Fruit fly (Drosophila melanogaster) whole organism, embryonic: ENCODE measurements around the gene Cht6.

ENCODE experiments used
- Abd-B ChIP-seq: fragments of 200-800 bp; sonication (Bioruptor generic); optimal IDR thresholded peaks from 2 replicates; lab custom pipeline; 2018; ENCODE audit warnings: missing biosample characterization, mild to moderate bottlenecking, missing genetic modification characterization, moderate library complexity
- Adf1 ChIP-seq: fragments of 200-800 bp; sonication (Bioruptor generic); IDR thresholded peaks from 2 replicates; pipeline ENCODE4 v1.3.6; 2022; ENCODE audit warnings: missing biosample characterization, missing genetic modification characterization
- B-H2 ChIP-seq: fragments of 200-800 bp; sonication (Bioruptor generic); optimal IDR thresholded peaks from 2 replicates; lab custom pipeline; 2018; ENCODE audit warnings: missing biosample characterization, mild to moderate bottlenecking, missing genetic modification characterization
- BEAF-32 ChIP-seq: fragments of 200-800 bp; sonication (Bioruptor generic); optimal IDR thresholded peaks from 3 replicates; lab custom pipeline; 2017; ENCODE audit warnings: missing biosample characterization, missing genetic modification characterization, mild to moderate bottlenecking, moderate library complexity, missing genetic modification reagents
- CG11723 ChIP-seq: fragments of 200-800 bp; sonication (Bioruptor generic); optimal IDR thresholded peaks from 2 replicates; lab custom pipeline; 2017; ENCODE audit warnings: missing biosample characterization, mild to moderate bottlenecking, missing genetic modification characterization
- CG1233 ChIP-seq: fragments of 200-800 bp; sonication (Bioruptor generic); optimal IDR thresholded peaks from 4 replicates; lab custom pipeline; 2018; ENCODE audit warnings: missing biosample characterization, mild to moderate bottlenecking, missing genetic modification characterization
- CG12942 ChIP-seq: fragments of 200-800 bp; sonication (Bioruptor generic); optimal IDR thresholded peaks from 3 replicates; lab custom pipeline; 2016; ENCODE audit warnings: missing biosample characterization, missing genetic modification characterization
- CG13287 ChIP-seq: fragments of 200-800 bp; sonication (Bioruptor generic); IDR thresholded peaks from 2 replicates; pipeline ENCODE4 v1.3.6; 2022; ENCODE audit warnings: missing biosample characterization, missing genetic modification characterization; ENCODE audit not compliant: partially characterized antibody
- CG13775 ChIP-seq: fragments of 200-800 bp; sonication (Bioruptor generic); optimal IDR thresholded peaks from 3 replicates; lab custom pipeline; 2017; ENCODE audit warnings: missing biosample characterization, mild to moderate bottlenecking, missing genetic modification characterization
- CG13894 ChIP-seq: fragments of 200-800 bp; sonication (Bioruptor generic); optimal IDR thresholded peaks from 3 replicates; lab custom pipeline; 2018; ENCODE audit warnings: missing biosample characterization, mild to moderate bottlenecking, missing genetic modification characterization, moderate library complexity
- CG15073 ChIP-seq: fragments of 200-800 bp; sonication (Bioruptor generic); optimal IDR thresholded peaks from 2 replicates; lab custom pipeline; 2016; ENCODE audit warnings: missing biosample characterization, missing genetic modification characterization
- CG16863 ChIP-seq: fragments of 200-800 bp; sonication (Bioruptor generic); optimal IDR thresholded peaks from 3 replicates; lab custom pipeline; 2016; ENCODE audit warnings: missing biosample characterization, missing genetic modification characterization
- CG17359 ChIP-seq: fragments of 200-800 bp; sonication (Bioruptor generic); optimal IDR thresholded peaks from 3 replicates; lab custom pipeline; 2018; ENCODE audit warnings: missing biosample characterization, mild to moderate bottlenecking, missing genetic modification characterization, moderate library complexity
- CG17829 ChIP-seq: fragments of 200-800 bp; optimal IDR thresholded peaks from 2 replicates; lab custom pipeline; 2019; ENCODE audit warnings: missing biosample characterization, mild to moderate bottlenecking, missing genetic modification characterization, moderate library complexity
- CG18619 ChIP-seq: fragments of 200-800 bp; sonication (Bioruptor generic); optimal IDR thresholded peaks from 3 replicates; lab custom pipeline; 2017; ENCODE audit warnings: missing biosample characterization, mild to moderate bottlenecking, missing genetic modification characterization
- CG2116 ChIP-seq: fragments of 200-800 bp; sonication (Bioruptor generic); optimal IDR thresholded peaks from 3 replicates; lab custom pipeline; 2018; ENCODE audit warnings: missing biosample characterization, mild to moderate bottlenecking, missing genetic modification characterization
- CG34376 ChIP-seq: fragments of 200-800 bp; sonication (Bioruptor generic); optimal IDR thresholded peaks from 2 replicates; lab custom pipeline; 2018; ENCODE audit warnings: missing biosample characterization, mild to moderate bottlenecking, missing genetic modification characterization
- CG3995 ChIP-seq: fragments of 200-800 bp; sonication (Bioruptor generic); optimal IDR thresholded peaks from 3 replicates; lab custom pipeline; 2016; ENCODE audit warnings: missing biosample characterization, missing genetic modification characterization
- CG42726 ChIP-seq: fragments of 200-800 bp; sonication (Bioruptor generic); IDR thresholded peaks from 2 replicates; pipeline ENCODE4 v1.3.6; 2022; ENCODE audit warnings: missing biosample characterization, missing genetic modification characterization; ENCODE audit not compliant: partially characterized antibody
- CG4707 ChIP-seq: fragments of 200-800 bp; sonication (Bioruptor generic); optimal IDR thresholded peaks from 2 replicates; lab custom pipeline; 2018; ENCODE audit warnings: missing biosample characterization, mild to moderate bottlenecking, missing genetic modification characterization, moderate library complexity
- CG6254 ChIP-seq: fragments of 200-800 bp; sonication (Bioruptor generic); optimal IDR thresholded peaks from 3 replicates; lab custom pipeline; 2017; ENCODE audit warnings: mild to moderate bottlenecking, missing biosample characterization, missing genetic modification reagents, missing genetic modification characterization
- CG8478 ChIP-seq: fragments of >200 bp; optimal IDR thresholded peaks from 2 replicates; lab custom pipeline; 2018
- D ChIP-seq, 2 experiments: fragments of 200-800 bp in 1 of 2; fragments of >200 bp in 1 of 2; sonication (Bioruptor generic) in 1 of 2; optimal IDR thresholded peaks; 2 replicates in 1 of 2; 3 replicates in 1 of 2; lab custom pipeline; 2017; ENCODE audit warnings: mild to moderate bottlenecking in 1 of 2, missing biosample characterization in 1 of 2, missing genetic modification characterization in 1 of 2, missing genetic modification reagents in 1 of 2
- E2f1 ChIP-seq: fragments of 200-800 bp; sonication (Bioruptor generic); IDR thresholded peaks from 2 replicates; pipeline ENCODE4 v1.3.6; 2022; ENCODE audit warnings: missing biosample characterization, missing genetic modification characterization
- ERR ChIP-seq: fragments of 200-800 bp; sonication (Bioruptor generic); optimal IDR thresholded peaks from 2 replicates; lab custom pipeline; 2016; ENCODE audit warnings: missing biosample characterization, missing genetic modification characterization
- GATAe ChIP-seq: fragments of 200-800 bp; sonication (Bioruptor generic); conservative IDR thresholded peaks from 2 replicates; pipeline ENCODE4 v1.3.6; 2022; ENCODE audit warnings: missing biosample characterization, missing genetic modification characterization
- HHEX ChIP-seq: fragments of 200-800 bp; sonication (Bioruptor generic); optimal IDR thresholded peaks from 3 replicates; lab custom pipeline; 2017; ENCODE audit warnings: missing biosample characterization, mild to moderate bottlenecking, missing genetic modification characterization, missing genetic modification reagents
- Hey ChIP-seq: fragments of 200-800 bp; sonication (Bioruptor generic); optimal IDR thresholded peaks from 3 replicates; lab custom pipeline; 2018; ENCODE audit warnings: missing biosample characterization, mild to moderate bottlenecking, missing genetic modification characterization
- Hr51 ChIP-seq, 2 experiments: fragments of 200-800 bp; sonication (Bioruptor generic); optimal IDR thresholded peaks; 2 replicates in 1 of 2; 3 replicates in 1 of 2; lab custom pipeline; 2016 to 2018; ENCODE audit warnings: missing biosample characterization in 2 of 2, missing genetic modification characterization in 2 of 2, mild to moderate bottlenecking in 1 of 2, moderate library complexity in 1 of 2
- Max ChIP-seq: fragments of 200-800 bp; sonication (Bioruptor generic); optimal IDR thresholded peaks from 2 replicates; lab custom pipeline; 2016; ENCODE audit warnings: missing biosample characterization, mild to moderate bottlenecking, missing genetic modification characterization
- Neu2 ChIP-seq: fragments of 200-800 bp; sonication (Bioruptor generic); optimal IDR thresholded peaks from 3 replicates; lab custom pipeline; 2016; ENCODE audit warnings: missing biosample characterization, missing genetic modification characterization, borderline replicate concordance
- Nf-YB ChIP-seq: fragments of 200-800 bp; sonication (Bioruptor generic); optimal IDR thresholded peaks from 3 replicates; lab custom pipeline; 2019; ENCODE audit warnings: missing biosample characterization, mild to moderate bottlenecking, missing genetic modification characterization, moderate library complexity
- Side ChIP-seq: fragments of 200-800 bp; sonication (Bioruptor generic); optimal IDR thresholded peaks from 2 replicates; lab custom pipeline; 2016; ENCODE audit warnings: missing biosample characterization, missing genetic modification characterization
- al ChIP-seq: fragments of 200-800 bp; sonication (Bioruptor generic); IDR thresholded peaks from 2 replicates; pipeline ENCODE4 v1.3.6; 2022; ENCODE audit warnings: missing biosample characterization, missing genetic modification characterization
- ap ChIP-seq: fragments of 200-800 bp; sonication (Bioruptor generic); IDR thresholded peaks from 2 replicates; pipeline ENCODE4 v1.3.6; 2022; ENCODE audit warnings: missing biosample characterization, missing genetic modification characterization
- bab2 ChIP-seq: fragments of 200-800 bp; sonication (Bioruptor generic); optimal IDR thresholded peaks from 2 replicates; lab custom pipeline; 2016; ENCODE audit warnings: missing biosample characterization, missing genetic modification characterization
- cad ChIP-seq: fragments of >200 bp; optimal IDR thresholded peaks from 2 replicates; lab custom pipeline; 2017; ENCODE audit warnings: missing biosample characterization, missing genetic modification characterization
- corto ChIP-seq: fragments of 200-800 bp; sonication (Bioruptor generic); optimal IDR thresholded peaks from 2 replicates; lab custom pipeline; 2016; ENCODE audit warnings: missing biosample characterization, mild to moderate bottlenecking, missing genetic modification characterization, moderate library complexity
- dati ChIP-seq: fragments of 200-800 bp; sonication (Bioruptor generic); IDR thresholded peaks from 2 replicates; pipeline ENCODE4 v1.3.6; 2022; ENCODE audit warnings: missing biosample characterization, missing genetic modification characterization
- esg ChIP-seq: fragments of 200-800 bp; sonication (Bioruptor generic); conservative IDR thresholded peaks from 2 replicates; pipeline ENCODE4 v1.3.6; 2022; ENCODE audit warnings: missing biosample characterization, missing genetic modification characterization
- ewg ChIP-seq: fragments of 200-800 bp; sonication (Bioruptor generic); optimal IDR thresholded peaks from 3 replicates; lab custom pipeline; 2017; ENCODE audit warnings: mild to moderate bottlenecking, missing biosample characterization, missing genetic modification reagents, missing genetic modification characterization
- eyg ChIP-seq: fragments of 200-800 bp; sonication (Bioruptor generic); optimal IDR thresholded peaks from 3 replicates; lab custom pipeline; 2016; ENCODE audit warnings: missing biosample characterization, missing genetic modification characterization
- fu2 ChIP-seq: fragments of 200-800 bp; sonication (Bioruptor generic); optimal IDR thresholded peaks from 2 replicates; lab custom pipeline; 2016; ENCODE audit warnings: missing biosample characterization, missing genetic modification characterization
- insv ChIP-seq, 2 experiments: fragments of 200-800 bp; sonication (Bioruptor generic); optimal IDR thresholded peaks; 3 replicates each; lab custom pipeline; 2016 to 2018; ENCODE audit warnings: missing biosample characterization in 2 of 2, missing genetic modification characterization in 2 of 2
- kay ChIP-seq: fragments of 200-800 bp; sonication (Bioruptor generic); optimal IDR thresholded peaks from 2 replicates; lab custom pipeline; 2016; ENCODE audit warnings: missing biosample characterization, missing genetic modification characterization
- knrl ChIP-seq: fragments of 200-800 bp; sonication (Bioruptor generic); IDR thresholded peaks from 3 replicates; pipeline ENCODE4 v1.3.6; 2022; ENCODE audit warnings: missing biosample characterization, missing genetic modification characterization; ENCODE audit not compliant: partially characterized antibody
- pfk ChIP-seq: fragments of 200-800 bp; sonication (Bioruptor generic); optimal IDR thresholded peaks from 2 replicates; lab custom pipeline; 2018; ENCODE audit warnings: missing biosample characterization, mild to moderate bottlenecking, missing genetic modification characterization, moderate library complexity
- usp ChIP-seq: fragments of >200 bp; optimal IDR thresholded peaks from 2 replicates; lab custom pipeline; 2017; ENCODE audit warnings: missing biosample characterization, missing genetic modification characterization
- zen ChIP-seq: fragments of 200-800 bp; sonication (Bioruptor generic); optimal IDR thresholded peaks from 3 replicates; lab custom pipeline; 2018; ENCODE audit warnings: missing biosample characterization, mild to moderate bottlenecking, missing genetic modification characterization, moderate library complexity

The Cht6 gene

DNA sequence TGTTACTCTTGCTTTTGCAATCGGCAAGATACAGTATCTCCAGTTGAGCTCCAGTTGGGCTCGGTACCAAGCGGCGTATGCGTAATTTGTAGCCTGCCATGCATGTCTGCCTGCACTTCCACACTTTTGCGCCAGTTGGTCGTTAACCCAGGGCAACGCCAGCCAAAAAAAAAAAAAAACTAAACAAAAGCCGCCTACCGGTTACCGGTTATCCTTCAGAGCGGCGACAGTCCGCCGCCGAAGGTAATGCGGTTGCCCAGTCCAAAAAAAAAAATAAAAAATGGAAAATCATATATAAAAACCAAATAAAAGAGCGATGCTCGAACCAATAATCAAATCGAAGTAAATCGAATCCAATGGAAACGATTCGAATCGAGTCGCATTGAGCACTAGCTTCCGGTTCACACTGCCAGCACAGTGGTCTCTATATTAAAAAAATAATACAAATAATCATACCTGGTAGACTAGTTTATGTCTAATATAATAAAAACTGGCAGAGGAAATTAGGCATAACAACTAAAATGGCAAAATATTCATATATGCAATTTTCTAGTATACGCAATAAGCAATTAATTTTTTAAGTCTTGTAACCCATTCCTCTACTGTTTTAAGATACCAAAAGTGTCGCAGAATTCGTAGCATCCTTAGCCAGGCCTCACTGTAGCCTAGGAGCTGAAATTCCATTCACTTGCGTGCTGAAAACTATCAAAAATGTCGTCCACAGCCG lies 29.1 kb upstream of the Cht6 start (continued):
- TF ChIP-seq ewg (GFP tag; lab: Kevin White, UChicago) = no peak
- no peak for TF ChIP-seq eyg (GFP tag; lab: Kevin White, UChicago)
- TF ChIP-seq knrl (GFP tag; lab: Robert Waterston, UW) = no peak
- no peak for TF ChIP-seq CG13894 (tag; lab: Kevin White, UChicago)
- no peak for TF ChIP-seq Hey (tag; lab: Kevin White, UChicago)
- TF ChIP-seq Adf1 (GFP tag; lab: Robert Waterston, UW) = no peak
- TF ChIP-seq CG8478 (lab: Kevin White, UChicago) = no peak
- no peak for TF ChIP-seq bab2 (GFP tag; lab: Kevin White, UChicago)
- no peak for TF ChIP-seq CG4707 (GFP tag; lab: Kevin White, UChicago)
- TF ChIP-seq CG42726 = no peak
- TF ChIP-seq CG1233 (GFP tag; lab: Kevin White, UChicago) = no peak
- no peak for TF ChIP-seq Neu2 (GFP tag; lab: Kevin White, UChicago)
- no peak for TF ChIP-seq CG34376 (GFP tag; lab: Kevin White, UChicago)
- TF ChIP-seq CG6254 (GFP tag; lab: Kevin White, UChicago) = no peak
- no peak for TF ChIP-seq CG11723 (GFP tag; lab: Kevin White, UChicago)
- TF ChIP-seq HHEX = no peak
- no peak for TF ChIP-seq CG13287 (GFP tag; lab: Robert Waterston, UW)
- no peak for TF ChIP-seq zen
- no peak for TF ChIP-seq CG18619 (GFP tag; lab: Kevin White, UChicago)
- TF ChIP-seq CG17359 (tag; lab: Kevin White, UChicago) = no peak
- TF ChIP-seq insv (GFP tag; optimal IDR thresholded peaks at IDR 0.05; lab: Kevin White, UChicago) = no peak
- TF ChIP-seq corto (GFP tag; lab: Kevin White, UChicago) = no peak
- no peak for TF ChIP-seq Max (GFP tag; lab: Kevin White, UChicago)
- TF ChIP-seq Hr51 (GFP tag; optimal IDR thresholded peaks at IDR 0.05; lab: Kevin White, UChicago) = peak in 1 of 2 experiments; percentile 30
- TF ChIP-seq cad (GFP tag; lab: Kevin White, UChicago) = no peak
- no peak for TF ChIP-seq CG16863 (GFP tag; lab: Kevin White, UChicago)
- TF ChIP-seq B-H2 (GFP tag; lab: Kevin White, UChicago) = no peak
- 0 out of 2 replicates have a peak, but pooled peaks have one; percentile 11 for TF ChIP-seq E2f1 (GFP tag; lab: Robert Waterston, UW)
- no peak for TF ChIP-seq CG12942 (GFP tag; lab: Kevin White, UChicago)
- peak; percentile 15; the same call in 1 of the 2 replicates for TF ChIP-seq al (GFP tag; lab: Robert Waterston, UW)
- no peak for TF ChIP-seq ERR (GFP tag; lab: Kevin White, UChicago)
- TF ChIP-seq Nf-YB (GFP tag; lab: Kevin White, UChicago) = no peak
- no peak for TF ChIP-seq usp (GFP tag; lab: Kevin White, UChicago)
- TF ChIP-seq ap (GFP tag; lab: Robert Waterston, UW) = no peak
- TF ChIP-seq GATAe = no peak
- TF ChIP-seq CG17829 (tag; lab: Kevin White, UChicago) = no peak
- TF ChIP-seq CG15073 (GFP tag; lab: Kevin White, UChicago) = no peak
- no peak for TF ChIP-seq kay (GFP tag; lab: Kevin White, UChicago)
- TF ChIP-seq CG2116 (GFP tag; lab: Kevin White, UChicago) = no peak
- no peak for TF ChIP-seq D (optimal IDR thresholded peaks at IDR 0.05; lab: Kevin White, UChicago)
- TF ChIP-seq D (GFP tag; optimal IDR thresholded peaks at IDR 0.05; lab: Kevin White, UChicago) = no peak
- TF ChIP-seq CG3995 = no peak
- no peak for TF ChIP-seq Side
- no peak for TF ChIP-seq pfk (GFP tag; lab: Kevin White, UChicago)
- TF ChIP-seq dati (GFP tag; lab: Robert Waterston, UW) = no peak
- no peak for TF ChIP-seq BEAF-32 (GFP tag; lab: Kevin White, UChicago)
- TF ChIP-seq CG13775 = no peak
- TF ChIP-seq esg = peak; percentile 24; the same call in 1 of the 2 replicates
- no peak for TF ChIP-seq Abd-B (GFP tag; lab: Kevin White, UChicago)
- no peak for TF ChIP-seq fu2
